Fruit fly (Drosophila melanogaster) whole organism, adult: ENCODE data around the gene CG7557.

Experiments
- CG1620 ChIP-seq: fragments of 200-800 bp; sonication (Bioruptor generic); optimal IDR thresholded peaks from 2 replicates; lab custom pipeline; 2016; ENCODE audit warnings: missing biosample characterization, missing genetic modification characterization
- CG7045 ChIP-seq: fragments of 200-800 bp; sonication (Bioruptor generic); optimal IDR thresholded peaks from 2 replicates; lab custom pipeline; 2017; ENCODE audit warnings: missing biosample characterization, mild to moderate bottlenecking, missing genetic modification characterization
- pad ChIP-seq: fragments of 200-800 bp; sonication (Bioruptor generic); optimal IDR thresholded peaks from 3 replicates; lab custom pipeline; 2017; ENCODE audit warnings: missing biosample characterization, missing genetic modification characterization, mild to moderate bottlenecking, moderate library complexity, missing genetic modification reagents

dm6 chr3L:11472388-11472787 is 27.4 kb downstream of the CG7557 start:
- TF ChIP-seq CG7045 (GFP tag; lab: Kevin White, UChicago) (no peak), pad (GFP tag; lab: Kevin White, UChicago) (no peak), CG1620 (GFP tag; lab: Kevin White, UChicago) (no peak)
